Fruit fly (Drosophila melanogaster): ENCODE measurements around the gene Ucp4B.

Gene Ucp4B

DNA sequence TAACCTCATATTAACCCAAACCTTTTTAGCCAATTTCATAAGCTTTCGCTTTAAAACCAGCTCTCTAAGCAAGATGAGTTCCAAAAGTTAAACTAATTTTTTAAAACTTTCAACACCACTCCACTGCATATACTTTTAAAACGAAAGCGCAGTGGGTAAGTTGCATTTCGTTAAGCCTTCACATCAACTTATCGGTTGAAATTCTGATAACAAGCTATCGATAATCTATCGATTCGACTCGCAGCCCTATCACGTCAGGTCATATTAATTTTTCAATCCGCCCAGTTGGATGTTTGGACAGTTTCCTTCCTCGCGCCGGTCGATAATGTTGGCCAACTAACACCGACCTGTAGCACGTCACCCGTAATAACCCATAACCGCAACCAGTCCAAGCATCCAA lies 16.4 kb downstream of the Ucp4B start, which contains the start of gene ifc (continued):
- TF ChIP-seq pb (GFP tag; optimal IDR thresholded peaks at IDR 0.05), result peak; percentile 9
- TF ChIP-seq tx (GFP tag; optimal IDR thresholded peaks at IDR 0.05), result peak; percentile 37
- TF ChIP-seq toy (GFP tag; IDR thresholded peaks at IDR 0.05), result no peak
- no peak for TF ChIP-seq CG8478 (optimal IDR thresholded peaks at IDR 0.05)
- no peak for TF ChIP-seq cwo (GFP tag; optimal IDR thresholded peaks at IDR 0.05)
- TF ChIP-seq tup (GFP tag; optimal IDR thresholded peaks at IDR 0.05), result no peak
- no peak for TF ChIP-seq CG2889 (GFP tag; IDR thresholded peaks at IDR 0.05)
- peak; percentile 86 for TF ChIP-seq CG12659 (GFP tag; optimal IDR thresholded peaks at IDR 0.05)
- TF ChIP-seq nmo (GFP tag; optimal IDR thresholded peaks at IDR 0.05), result peak; percentile 76
- TF ChIP-seq GATAe (GFP tag; conservative IDR thresholded peaks at IDR 0.05), result no peak
- TF ChIP-seq CG12391 (tag; optimal IDR thresholded peaks at IDR 0.05), result peak; percentile 74
- TF ChIP-seq z (GFP tag; IDR thresholded peaks at IDR 0.05), result no peak
- TF ChIP-seq Lhr (GFP tag; optimal IDR thresholded peaks at IDR 0.05), result peak; percentile 93
- peak; percentile 98 for TF ChIP-seq CG7928 (GFP tag; optimal IDR thresholded peaks at IDR 0.05)
- peak; percentile 65 for TF ChIP-seq HLH54F (GFP tag; optimal IDR thresholded peaks at IDR 0.05)
- TF ChIP-seq sug (tag; optimal IDR thresholded peaks at IDR 0.05), result peak; percentile 60
- peak; percentile 32 for TF ChIP-seq CG9609 (GFP tag; optimal IDR thresholded peaks at IDR 0.05)
- TF ChIP-seq CG4328 (GFP tag; optimal IDR thresholded peaks at IDR 0.05), result peak; percentile 24
- peak; percentile 80 for TF ChIP-seq CG2120 (GFP tag; optimal IDR thresholded peaks at IDR 0.05)
- TF ChIP-seq CG11560 (tag; IDR thresholded peaks at IDR 0.05), result no peak
- TF ChIP-seq Eip74EF (GFP tag; optimal IDR thresholded peaks at IDR 0.05), result peak in 1 of 2 experiments; percentile 53
- TF ChIP-seq phol (tag; optimal IDR thresholded peaks at IDR 0.05), result peak; percentile 77
- peak; percentile 62 for TF ChIP-seq vfl (GFP tag; optimal IDR thresholded peaks at IDR 0.05)
- TF ChIP-seq CG12769 (tag; optimal IDR thresholded peaks at IDR 0.05), result peak; percentile 80
- TF ChIP-seq Mad (GFP tag; optimal IDR thresholded peaks at IDR 0.05), result peak; percentile 51
- no peak for TF ChIP-seq CG31224 (GFP tag; IDR thresholded peaks at IDR 0.05)
- TF ChIP-seq Max (GFP tag; optimal IDR thresholded peaks at IDR 0.05), result peak; percentile 50
- 0 out of 2 replicates have a peak, but pooled peaks have one; percentile 13 for TF ChIP-seq CG6272 (GFP tag; IDR thresholded peaks at IDR 0.05)
- TF ChIP-seq CG7987 (GFP tag; optimal IDR thresholded peaks at IDR 0.05), result peak; percentile 6
- TF ChIP-seq NC2β (GFP tag; optimal IDR thresholded peaks at IDR 0.05), result peak; percentile 55
- no peak for TF ChIP-seq CG12071 (GFP tag; optimal IDR thresholded peaks at IDR 0.05)
- peak; percentile 34 for TF ChIP-seq D19A (tag; optimal IDR thresholded peaks at IDR 0.05)
- TF ChIP-seq scrt (GFP tag; optimal IDR thresholded peaks at IDR 0.05), result peak; percentile 62
- TF ChIP-seq ham (GFP tag; IDR thresholded peaks at IDR 0.05), result no peak
- TF ChIP-seq HmgZ (tag; optimal IDR thresholded peaks at IDR 0.05), result peak; percentile 82
- peak; percentile 37 for TF ChIP-seq CG18619 (GFP tag; optimal IDR thresholded peaks at IDR 0.05)
- TF ChIP-seq CG17568 (GFP tag; optimal IDR thresholded peaks at IDR 0.05), result no peak
- TF ChIP-seq Taf1 (GFP tag; IDR thresholded peaks at IDR 0.05), result no peak
- TF ChIP-seq gsb-n (tag; optimal IDR thresholded peaks at IDR 0.05), result peak; percentile 15
- TF ChIP-seq CG17829 (tag; optimal IDR thresholded peaks at IDR 0.05), result peak; percentile 82
- peak; percentile 49 for TF ChIP-seq ewg (GFP tag; optimal IDR thresholded peaks at IDR 0.05)
- TF ChIP-seq ssp (GFP tag; IDR thresholded peaks at IDR 0.05), result no peak
- peak; percentile 32 for TF ChIP-seq CG10543 (GFP tag; optimal IDR thresholded peaks at IDR 0.05)
- TF ChIP-seq gro (GFP tag; optimal IDR thresholded peaks at IDR 0.05), result peak; percentile 67
- no peak for TF ChIP-seq chinmo (GFP tag; IDR thresholded peaks at IDR 0.05; ENCODE audit: partially characterized antibody)
- TF ChIP-seq CG18262 (tag; optimal IDR thresholded peaks at IDR 0.05), result peak; percentile 50
- TF ChIP-seq trem (tag; optimal IDR thresholded peaks at IDR 0.05), result peak; percentile 86
- TF ChIP-seq zen (tag; optimal IDR thresholded peaks at IDR 0.05), result peak; percentile 22
- TF ChIP-seq H15 (GFP tag; IDR thresholded peaks at IDR 0.05), result no peak
- peak; percentile 44 for TF ChIP-seq CG33557 (GFP tag; optimal IDR thresholded peaks at IDR 0.05)
- TF ChIP-seq HmgD (GFP tag; optimal IDR thresholded peaks at IDR 0.05), result peak; percentile 69

Data from whole organism, embryonic.